Worm (Caenorhabditis elegans) whole organism, L1 larva: Measurements from ENCODE around the gene Y52E8A.6.

ENCODE experiments used
- C04F5.9 ChIP-seq: sonication (generic microtip); optimal IDR thresholded peaks from 2 replicates; lab custom pipeline; 2016; ENCODE audit warnings: missing genetic modification characterization, missing compliant biosample characterization
- F16B12.6 ChIP-seq: fragments of 150-350 bp; optimal IDR thresholded peaks from 2 replicates; lab custom pipeline; 2014; ENCODE audit warnings: missing biosample characterization, missing genetic modification characterization
- aly-2 ChIP-seq: fragments of 150-350 bp; optimal IDR thresholded peaks from 2 replicates; lab custom pipeline; 2014; ENCODE audit warnings: missing biosample characterization, missing genetic modification characterization
- ceh-8 ChIP-seq: fragments of 200-800 bp; sonication (Bioruptor generic); optimal IDR thresholded peaks from 2 replicates; lab custom pipeline; 2018; ENCODE audit warnings: mild to moderate bottlenecking, missing genetic modification characterization, moderate library complexity, missing compliant biosample characterization
- ceh-82 ChIP-seq, 3 experiments: fragments of 150-350 bp in 1 of 3; sonication (generic microtip) in 2 of 3; optimal IDR thresholded peaks; 2 replicates each; lab custom pipeline; 2014 to 2017; ENCODE audit warnings: missing biosample characterization in 3 of 3, missing genetic modification characterization in 3 of 3
- ceh-90 ChIP-seq: sonication (generic microtip); optimal IDR thresholded peaks from 2 replicates; lab custom pipeline; 2016; ENCODE audit warnings: missing genetic modification characterization, missing compliant biosample characterization
- dpl-1 ChIP-seq, 3 experiments: fragments of 150-350 bp in 2 of 3; sonication (generic microtip) in 1 of 3; optimal IDR thresholded peaks; 2 replicates each; lab custom pipeline; 2014 to 2017; ENCODE audit warnings: missing biosample characterization in 3 of 3, missing genetic modification characterization in 3 of 3, missing genetic modification reagents in 3 of 3
- dsc-1 ChIP-seq: sonication (generic microtip); optimal IDR thresholded peaks from 2 replicates; lab custom pipeline; 2016; ENCODE audit warnings: mild to moderate bottlenecking, missing genetic modification characterization, missing compliant biosample characterization
- efl-1 ChIP-seq, 4 experiments: fragments of 150-350 bp; optimal IDR thresholded peaks in 3 of 4; peaks in 1 of 4; 1 replicate in 1 of 4; 2 replicates in 3 of 4; lab custom pipeline; 2014; ENCODE audit warnings: missing biosample characterization in 2 of 4, missing genetic modification characterization in 2 of 4, missing genetic modification reagents in 2 of 4
- elt-2 ChIP-seq: sonication (generic microtip); optimal IDR thresholded peaks from 2 replicates; lab custom pipeline; 2016; ENCODE audit warnings: missing genetic modification characterization, mild to moderate bottlenecking, inconsistent platforms, missing compliant biosample characterization, missing genetic modification reagents
- elt-3 ChIP-seq, 6 experiments: fragments of 150-350 bp in 1 of 6; sonication (generic microtip); optimal IDR thresholded peaks; 2 replicates each; lab custom pipeline; 2017 to 2018; ENCODE audit warnings: missing biosample characterization in 6 of 6, missing genetic modification characterization in 6 of 6, inconsistent platforms in 1 of 6
- grh-1 ChIP-seq: fragments of 200-800 bp; sonication (Bioruptor generic); IDR thresholded peaks from 2 replicates; pipeline ENCODE4 v1.3.6; 2022; ENCODE audit warnings: missing genetic modification reagents, missing genetic modification characterization, missing compliant biosample characterization
- hlh-4 ChIP-seq: sonication (generic microtip); optimal IDR thresholded peaks from 2 replicates; lab custom pipeline; 2016; ENCODE audit warnings: mild to moderate bottlenecking, missing genetic modification characterization, missing compliant biosample characterization
- lin-14 ChIP-seq: fragments of 200-800 bp; sonication (Bioruptor generic); optimal IDR thresholded peaks from 2 replicates; lab custom pipeline; 2018; ENCODE audit warnings: mild to moderate bottlenecking, missing genetic modification characterization, moderate library complexity, missing compliant biosample characterization
- lin-15B ChIP-seq: fragments of 150-350 bp; sonication (generic microtip); optimal IDR thresholded peaks from 3 replicates; lab custom pipeline; 2014; ENCODE audit warnings: missing biosample characterization, missing genetic modification characterization
- lin-35 ChIP-seq, 2 experiments: fragments of 150-350 bp; optimal IDR thresholded peaks; 2 replicates each; lab custom pipeline; 2014; ENCODE audit warnings: missing biosample characterization in 2 of 2, missing genetic modification characterization in 2 of 2, missing genetic modification reagents in 2 of 2
- mab-9 ChIP-seq: fragments of 200-800 bp; sonication (Bioruptor generic); IDR thresholded peaks from 2 replicates; pipeline ENCODE4 v1.3.6; 2022; ENCODE audit warnings: missing genetic modification reagents, missing genetic modification characterization, missing compliant biosample characterization
- mef-2 ChIP-seq: fragments of 150-350 bp; optimal IDR thresholded peaks from 2 replicates; lab custom pipeline; 2014; ENCODE audit warnings: missing biosample characterization, missing genetic modification characterization
- nhr-19 ChIP-seq: fragments of 200-800 bp; sonication (Bioruptor generic); conservative IDR thresholded peaks from 2 replicates; pipeline ENCODE4 v1.3.6; 2022; ENCODE audit warnings: missing genetic modification characterization, missing compliant biosample characterization
- nhr-20 ChIP-seq: sonication (generic microtip); optimal IDR thresholded peaks from 2 replicates; lab custom pipeline; 2016; ENCODE audit warnings: mild to moderate bottlenecking, missing genetic modification characterization, missing compliant biosample characterization
- nhr-28 ChIP-seq: fragments of 150-350 bp; optimal IDR thresholded peaks from 2 replicates; lab custom pipeline; 2014; ENCODE audit warnings: missing biosample characterization, missing genetic modification characterization
- nhr-47 ChIP-seq: sonication (generic microtip); optimal IDR thresholded peaks from 2 replicates; lab custom pipeline; 2016; ENCODE audit warnings: mild to moderate bottlenecking, missing genetic modification characterization, moderate library complexity, missing compliant biosample characterization
- nhr-71 ChIP-seq: sonication (generic microtip); optimal IDR thresholded peaks from 2 replicates; lab custom pipeline; 2016; ENCODE audit warnings: mild to moderate bottlenecking, missing genetic modification characterization, moderate library complexity, missing compliant biosample characterization
- nhr-77 ChIP-seq: fragments of 150-350 bp; optimal IDR thresholded peaks from 2 replicates; lab custom pipeline; 2014; ENCODE audit warnings: missing biosample characterization, missing genetic modification characterization
- nhr-84 ChIP-seq: sonication (generic microtip); optimal IDR thresholded peaks from 2 replicates; lab custom pipeline; 2017; ENCODE audit warnings: missing biosample characterization, missing genetic modification characterization
- rnt-1 ChIP-seq: sonication (generic microtip); optimal IDR thresholded peaks from 2 replicates; lab custom pipeline; 2016; ENCODE audit warnings: mild to moderate bottlenecking, missing genetic modification characterization, moderate library complexity, missing compliant biosample characterization
- skn-1 ChIP-seq: fragments of 150-350 bp; optimal IDR thresholded peaks from 2 replicates; lab custom pipeline; 2014; ENCODE audit warnings: missing biosample characterization, missing genetic modification characterization
- snu-23 ChIP-seq: sonication (generic microtip); optimal IDR thresholded peaks from 2 replicates; lab custom pipeline; 2016; ENCODE audit warnings: missing genetic modification characterization, missing compliant biosample characterization
- sox-4 ChIP-seq: sonication (generic microtip); optimal IDR thresholded peaks from 2 replicates; lab custom pipeline; 2016; ENCODE audit warnings: missing genetic modification characterization, missing compliant biosample characterization
- tbx-2 ChIP-seq: sonication (generic microtip); optimal IDR thresholded peaks from 2 replicates; lab custom pipeline; 2016; ENCODE audit warnings: missing genetic modification characterization, missing compliant biosample characterization
- unc-30 ChIP-seq: sonication (generic microtip); optimal IDR thresholded peaks from 2 replicates; lab custom pipeline; 2017; ENCODE audit warnings: missing biosample characterization, missing genetic modification characterization
- unc-86 ChIP-seq: sonication (generic microtip); optimal IDR thresholded peaks from 2 replicates; lab custom pipeline; 2016; ENCODE audit warnings: missing genetic modification characterization, missing compliant biosample characterization
- vab-15 ChIP-seq: sonication (generic microtip); optimal IDR thresholded peaks from 2 replicates; lab custom pipeline; 2017; ENCODE audit warnings: missing genotype, mild to moderate bottlenecking, missing genetic modification characterization, missing compliant biosample characterization
- xbp-1 ChIP-seq: sonication (generic microtip); optimal IDR thresholded peaks from 2 replicates; lab custom pipeline; 2016; ENCODE audit warnings: missing genetic modification characterization, missing compliant biosample characterization
- zag-1 ChIP-seq: fragments of 150-350 bp; optimal IDR thresholded peaks from 2 replicates; lab custom pipeline; 2014; ENCODE audit warnings: missing biosample characterization, missing genetic modification characterization
- ztf-11 ChIP-seq, 2 experiments: sonication (generic microtip); optimal IDR thresholded peaks; 2 replicates each; lab custom pipeline; 2016 to 2017; ENCODE audit warnings: missing genetic modification characterization in 2 of 2, missing biosample characterization in 1 of 2, missing compliant biosample characterization in 1 of 2

The Y52E8A.6 gene

ce11 chrII:4276924-4277323, 42.8 kb downstream of the Y52E8A.6 start:
- TF ChIP-seq nhr-77 (tag; lab: Kevin White, UChicago), result no peak
- TF ChIP-seq unc-30, result no peak
- TF ChIP-seq nhr-47 (tag; lab: Kevin White, UChicago), result no peak
- no peak for TF ChIP-seq C04F5.9 (tag; lab: Kevin White, UChicago)
- no peak for TF ChIP-seq nhr-71

- no peak for TF ChIP-seq elt-3 (tag; optimal IDR thresholded peaks at IDR 0.05; lab: Kevin White, UChicago)
- no peak for TF ChIP-seq nhr-19 (GFP tag; lab: Robert Waterston, UW)
- TF ChIP-seq ztf-11 (tag; optimal IDR thresholded peaks at IDR 0.05; lab: Kevin White, UChicago), result no peak
- TF ChIP-seq tbx-2 (tag; lab: Kevin White, UChicago), result no peak
- no peak for TF ChIP-seq lin-15B (tag; lab: Kevin White, UChicago)
- no peak for TF ChIP-seq ceh-90 (tag; lab: Kevin White, UChicago)
- TF ChIP-seq xbp-1 (tag; lab: Kevin White, UChicago), result no peak
- no peak for TF ChIP-seq mef-2
- TF ChIP-seq dpl-1 (GFP tag; optimal IDR thresholded peaks at IDR 0.05; lab: Kevin White, UChicago), result no peak
- TF ChIP-seq rnt-1, result no peak
- TF ChIP-seq ceh-82 (tag; optimal IDR thresholded peaks at IDR 0.05; lab: Kevin White, UChicago), result no peak
- no peak for TF ChIP-seq dsc-1
- no peak for TF ChIP-seq nhr-84 (tag; lab: Kevin White, UChicago)
- TF ChIP-seq efl-1 (optimal IDR thresholded peaks at IDR 0.05; lab: Kevin White, UChicago), result no peak
- TF ChIP-seq efl-1 (GFP tag; optimal IDR thresholded peaks at IDR 0.05 in 1 of 2; lab: Kevin White, UChicago), result no peak
- no peak for TF ChIP-seq unc-86 (tag; lab: Kevin White, UChicago)
- no peak for TF ChIP-seq ceh-8 (GFP tag; lab: Kevin White, UChicago)
- TF ChIP-seq skn-1 (tag; lab: Kevin White, UChicago), result no peak
- no peak for TF ChIP-seq nhr-20
Observed at ce11 chrII:4275637-4276252, 44.0 kb downstream of the Y52E8A.6 start, which contains the start of gene npr-42. Gene npr-42, plus strand, starts transcription at chrII:4276202.

- TF ChIP-seq F16B12.6 (tag; lab: Kevin White, UChicago) (no peak), dsc-1 (no peak), nhr-47 (tag; lab: Kevin White, UChicago) (no peak), mab-9 (GFP tag; lab: Robert Waterston, UW) (no peak), grh-1 (GFP tag; lab: Robert Waterston, UW) (no peak), zag-1 (tag; lab: Kevin White, UChicago) (no peak), hlh-4 (tag; lab: Kevin White, UChicago) (no peak), efl-1 (optimal IDR thresholded peaks at IDR 0.05; lab: Kevin White, UChicago) (no peak), efl-1 (GFP tag; optimal IDR thresholded peaks at IDR 0.05 in 1 of 2; lab: Kevin White, UChicago) (no peak), rnt-1 (no peak), mef-2 (no peak), vab-15 (tag; lab: Kevin White, UChicago) (no peak), snu-23 (GFP tag; lab: Kevin White, UChicago) (no peak), lin-35 (GFP tag; optimal IDR thresholded peaks at IDR 0.05; lab: Kevin White, UChicago) (no peak), elt-2 (no peak), nhr-71 (no peak), nhr-28 (tag; lab: Kevin White, UChicago) (no peak), sox-4 (no peak), aly-2 (tag; lab: Kevin White, UChicago) (no peak), nhr-19 (GFP tag; lab: Robert Waterston, UW) (no peak), lin-14 (no peak)
- TF ChIP-seq, all 84 proteins: peak for 0
Observed at ce11 chrII:4267711-4268110, 52.1 kb downstream of the Y52E8A.6 start.
